Worm (Caenorhabditis elegans) whole organism, young adult: Measurements from ENCODE around the gene srv-24.

Experiments
- ama-1 ChIP-seq, 3 experiments: fragments of 150-350 bp in 1 of 3; sonication (generic microtip) in 2 of 3; optimal IDR thresholded peaks; 2 replicates each; lab custom pipeline; 2014 to 2018; ENCODE audit warnings: missing biosample characterization in 2 of 3, missing genetic modification characterization in 2 of 3, missing genetic modification reagents in 2 of 3
- aptf-3 ChIP-seq: fragments of 200-800 bp; sonication (Bioruptor generic); IDR thresholded peaks from 2 replicates; pipeline ENCODE4 v1.3.6; 2022; ENCODE audit warnings: missing genetic modification characterization, missing compliant biosample characterization
- attf-3 ChIP-seq: fragments of 200-800 bp; sonication (Bioruptor generic); conservative IDR thresholded peaks from 2 replicates; pipeline ENCODE4 v1.3.6; 2022; ENCODE audit warnings: missing genetic modification reagents, missing genetic modification characterization, missing compliant biosample characterization
- him-1 ChIP-seq: sonication (generic microtip); optimal IDR thresholded peaks from 2 replicates; lab custom pipeline; 2016; ENCODE audit warnings: missing genotype, missing genetic modification reagents, missing genetic modification characterization, missing compliant biosample characterization
- madf-6 ChIP-seq: fragments of 200-800 bp; sonication (Bioruptor generic); IDR thresholded peaks from 2 replicates; pipeline ENCODE4 v1.3.6; 2022; ENCODE audit warnings: missing genetic modification reagents, missing genetic modification characterization, missing compliant biosample characterization
- rpc-1 ChIP-seq, 2 experiments: fragments of 150-350 bp in 1 of 2; sonication (generic microtip) in 1 of 2; optimal IDR thresholded peaks; 2 replicates each; lab custom pipeline; 2014 to 2018; ENCODE audit warnings: missing biosample characterization in 1 of 2, missing genetic modification characterization in 1 of 2, missing genetic modification reagents in 1 of 2, missing genotype in 1 of 2
- snpc-4 ChIP-seq, 5 experiments: fragments of 150-350 bp in 1 of 5; sonication (generic microtip) in 4 of 5; optimal IDR thresholded peaks; 2 replicates each; lab custom pipeline; 2014 to 2018; ENCODE audit warnings: missing genetic modification characterization in 5 of 5, missing biosample characterization in 3 of 5, antibody characterized with exemption in 2 of 5, mild to moderate bottlenecking in 2 of 5, missing compliant biosample characterization in 2 of 5, missing genotype in 2 of 5, moderate library complexity in 2 of 5, missing genetic modification reagents in 1 of 5
- tbx-9 ChIP-seq: sonication (generic microtip); optimal IDR thresholded peaks from 2 replicates; lab custom pipeline; 2016; ENCODE audit warnings: borderline replicate concordance, missing genetic modification characterization, inconsistent platforms, missing compliant biosample characterization
- unc-130 ChIP-seq: sonication (generic microtip); optimal IDR thresholded peaks from 2 replicates; lab custom pipeline; 2016; ENCODE audit warnings: missing genetic modification reagents, missing genetic modification characterization, missing compliant biosample characterization
- unc-62 ChIP-seq: fragments of 150-350 bp; optimal IDR thresholded peaks from 2 replicates; lab custom pipeline; 2014; ENCODE audit warnings: missing biosample characterization, missing genetic modification reagents, missing genetic modification characterization
- ztf-25 ChIP-seq: fragments of 200-800 bp; sonication (Bioruptor generic); IDR thresholded peaks from 2 replicates; pipeline ENCODE4 v1.3.6; 2022; ENCODE audit warnings: missing genetic modification reagents, missing genetic modification characterization, missing compliant biosample characterization

DNA sequence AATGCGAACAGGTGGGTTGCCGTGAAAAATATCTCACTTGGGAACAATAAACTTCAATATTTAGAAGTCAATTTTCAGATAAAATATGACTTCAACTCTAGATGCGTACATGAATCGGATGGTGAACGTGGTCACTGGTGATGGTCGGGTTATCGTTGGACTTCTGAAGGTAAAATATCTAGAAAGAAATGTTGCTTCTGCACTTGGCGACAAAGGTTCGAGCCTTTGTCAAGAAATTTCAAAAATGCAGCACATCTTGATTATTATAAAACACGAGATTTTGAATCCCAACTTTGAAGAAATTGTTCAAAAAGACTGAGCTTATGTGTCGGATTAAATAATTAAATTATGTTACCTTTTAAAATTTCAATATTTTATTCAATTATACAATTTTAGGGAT is 35.8 kb upstream of the srv-24 start, which contains the start of gene lsm-8:
- no peak for TF ChIP-seq tbx-9 (tag; lab: Kevin White, UChicago)
- TF ChIP-seq unc-62 (GFP tag; lab: Kevin White, UChicago), result no peak
- TF ChIP-seq rpc-1 (optimal IDR thresholded peaks at IDR 0.05; lab: Kevin White, UChicago), result no peak
- no peak for TF ChIP-seq rpc-1 (tag; optimal IDR thresholded peaks at IDR 0.05; lab: Kevin White, UChicago)
- TF ChIP-seq him-1, result no peak
- no peak for TF ChIP-seq ama-1 (optimal IDR thresholded peaks at IDR 0.05; lab: Kevin White, UChicago)
- TF ChIP-seq ama-1 (GFP tag; optimal IDR thresholded peaks at IDR 0.05; lab: Kevin White, UChicago), result no peak
- no peak for TF ChIP-seq snpc-4 (GFP tag; optimal IDR thresholded peaks at IDR 0.05; lab: Kevin White, UChicago)
- no peak for TF ChIP-seq snpc-4 (tag; optimal IDR thresholded peaks at IDR 0.05; lab: Kevin White, UChicago)
- TF ChIP-seq aptf-3 (GFP tag; lab: Robert Waterston, UW), result no peak
- TF ChIP-seq attf-3 (GFP tag; lab: Robert Waterston, UW), result no peak
- no peak for TF ChIP-seq madf-6
- no peak for TF ChIP-seq unc-130
- TF ChIP-seq ztf-25, result no peak
